Fruit fly (Drosophila melanogaster) whole organism, embryonic: ENCODE measurements around the gene Cyp311a1.

ENCODE experiments used
- B-H1 ChIP-seq: fragments of 200-800 bp; sonication (Bioruptor generic); IDR thresholded peaks from 3 replicates; pipeline ENCODE4 v1.3.6; 2022; ENCODE audit warnings: missing biosample characterization, missing genetic modification characterization
- BtbVII ChIP-seq: fragments of 200-800 bp; sonication (Bioruptor generic); optimal IDR thresholded peaks from 3 replicates; lab custom pipeline; 2017; ENCODE audit warnings: missing biosample characterization, mild to moderate bottlenecking, missing genetic modification characterization
- CG11247 ChIP-seq: fragments of 200-800 bp; sonication (Bioruptor generic); IDR thresholded peaks from 2 replicates; pipeline ENCODE4 v1.3.6; 2022; ENCODE audit warnings: missing biosample characterization, missing genetic modification characterization
- CG11695 ChIP-seq: fragments of 200-800 bp; sonication (Bioruptor generic); IDR thresholded peaks from 3 replicates; pipeline ENCODE4 v1.3.6; 2022; ENCODE audit warnings: missing biosample characterization, missing genetic modification characterization
- CG13123 ChIP-seq: fragments of 200-800 bp; sonication (Bioruptor generic); optimal IDR thresholded peaks from 2 replicates; lab custom pipeline; 2016; ENCODE audit warnings: missing biosample characterization, missing genetic modification characterization
- CG14014 ChIP-seq: fragments of 200-800 bp; sonication (Bioruptor generic); IDR thresholded peaks from 2 replicates; pipeline ENCODE4 v1.3.6; 2022; ENCODE audit warnings: missing biosample characterization, missing genetic modification characterization
- CG14050 ChIP-seq: fragments of 200-800 bp; sonication (Bioruptor generic); IDR thresholded peaks from 3 replicates; pipeline ENCODE4 v1.3.6; 2022; ENCODE audit warnings: missing biosample characterization, missing genetic modification characterization
- CG14441 ChIP-seq: fragments of 200-800 bp; sonication (Bioruptor generic); IDR thresholded peaks from 2 replicates; pipeline ENCODE4 v1.3.6; 2022; ENCODE audit warnings: missing biosample characterization, missing genetic modification characterization
- CG1603 ChIP-seq: fragments of 200-800 bp; sonication (Bioruptor generic); optimal IDR thresholded peaks from 2 replicates; lab custom pipeline; 2019; ENCODE audit warnings: missing biosample characterization, mild to moderate bottlenecking, missing genetic modification characterization, moderate library complexity
- CG16815 ChIP-seq: fragments of 200-800 bp; sonication (Bioruptor generic); optimal IDR thresholded peaks from 3 replicates; lab custom pipeline; 2017; ENCODE audit warnings: missing biosample characterization, mild to moderate bottlenecking, missing genetic modification characterization
- CG17568 ChIP-seq: fragments of 200-800 bp; sonication (Bioruptor generic); optimal IDR thresholded peaks from 2 replicates; lab custom pipeline; 2018; ENCODE audit warnings: missing biosample characterization, mild to moderate bottlenecking, missing genetic modification characterization, moderate library complexity
- CG2116 ChIP-seq: fragments of 200-800 bp; sonication (Bioruptor generic); optimal IDR thresholded peaks from 3 replicates; lab custom pipeline; 2018; ENCODE audit warnings: missing biosample characterization, mild to moderate bottlenecking, missing genetic modification characterization
- CG2712 ChIP-seq: fragments of 200-800 bp; optimal IDR thresholded peaks from 3 replicates; lab custom pipeline; 2019; ENCODE audit warnings: missing biosample characterization, mild to moderate bottlenecking, missing genetic modification characterization, moderate library complexity
- CG31224 ChIP-seq: fragments of 200-800 bp; sonication (Bioruptor generic); IDR thresholded peaks from 2 replicates; pipeline ENCODE4 v1.3.6; 2022; ENCODE audit warnings: missing biosample characterization, missing genetic modification characterization
- CG31388 ChIP-seq: fragments of 200-800 bp; sonication (Bioruptor generic); optimal IDR thresholded peaks from 2 replicates; lab custom pipeline; 2016; ENCODE audit warnings: missing biosample characterization, missing genetic modification characterization
- CG33213 ChIP-seq: fragments of 200-800 bp; sonication (Bioruptor generic); optimal IDR thresholded peaks from 3 replicates; lab custom pipeline; 2016; ENCODE audit warnings: missing biosample characterization, missing genetic modification characterization
- CG5180 ChIP-seq: fragments of 200-800 bp; sonication (Bioruptor generic); optimal IDR thresholded peaks from 3 replicates; lab custom pipeline; 2017; ENCODE audit warnings: missing biosample characterization, missing genetic modification characterization, mild to moderate bottlenecking, moderate library complexity, missing genetic modification reagents
- CG5245 ChIP-seq: fragments of 200-800 bp; sonication (Bioruptor generic); optimal IDR thresholded peaks from 3 replicates; lab custom pipeline; 2016; ENCODE audit warnings: missing biosample characterization, missing genetic modification characterization
- CG8388 ChIP-seq: fragments of 200-800 bp; sonication (Bioruptor generic); optimal IDR thresholded peaks from 2 replicates; lab custom pipeline; 2019; ENCODE audit warnings: missing biosample characterization, mild to moderate bottlenecking, missing genetic modification characterization, moderate library complexity
- CG9727 ChIP-seq: fragments of 200-800 bp; sonication (Bioruptor generic); optimal IDR thresholded peaks from 3 replicates; lab custom pipeline; 2017; ENCODE audit warnings: missing biosample characterization, mild to moderate bottlenecking, missing genetic modification characterization
- Ets65A ChIP-seq: fragments of 200-800 bp; sonication (Bioruptor generic); peaks from one replicate; lab custom pipeline; 2016; ENCODE audit warnings: missing biosample characterization, missing genetic modification characterization
- H15 ChIP-seq: fragments of 200-800 bp; sonication (Bioruptor generic); IDR thresholded peaks from 3 replicates; pipeline ENCODE4 v1.3.6; 2022; ENCODE audit warnings: missing biosample characterization, missing genetic modification characterization
- H2.0 ChIP-seq: fragments of 200-800 bp; sonication (Bioruptor generic); IDR thresholded peaks from 2 replicates; pipeline ENCODE4 v1.3.6; 2022; ENCODE audit warnings: missing biosample characterization, missing genetic modification characterization
- Hsf ChIP-seq: fragments of 200-800 bp; sonication (Bioruptor generic); optimal IDR thresholded peaks from 3 replicates; lab custom pipeline; 2016; ENCODE audit warnings: missing biosample characterization, missing genetic modification characterization
- Nf-YB ChIP-seq: fragments of 200-800 bp; sonication (Bioruptor generic); optimal IDR thresholded peaks from 3 replicates; lab custom pipeline; 2019; ENCODE audit warnings: missing biosample characterization, mild to moderate bottlenecking, missing genetic modification characterization, moderate library complexity
- Optix ChIP-seq: fragments of 200-800 bp; sonication (Bioruptor generic); IDR thresholded peaks from 3 replicates; pipeline ENCODE4 v1.3.6; 2022; ENCODE audit warnings: missing biosample characterization, missing genetic modification characterization
- PHDP ChIP-seq: fragments of 200-800 bp; sonication (Bioruptor generic); optimal IDR thresholded peaks from 3 replicates; lab custom pipeline; 2018; ENCODE audit warnings: missing biosample characterization, mild to moderate bottlenecking, missing genetic modification characterization, moderate library complexity
- Pdp1 ChIP-seq, 2 experiments: fragments of 200-800 bp; sonication (Bioruptor generic); optimal IDR thresholded peaks; 3 replicates each; lab custom pipeline; 2016; ENCODE audit warnings: missing biosample characterization in 2 of 2, missing genetic modification characterization in 2 of 2, mild to moderate bottlenecking in 1 of 2, moderate library complexity in 1 of 2
- Stat92E ChIP-seq, 3 experiments: fragments of >200 bp in 2 of 3; fragments of 200-800 bp in 1 of 3; sonication (Bioruptor generic) in 1 of 3; optimal IDR thresholded peaks; 2 replicates each; lab custom pipeline; 2017 to 2019; ENCODE audit warnings: missing biosample characterization in 3 of 3, missing genetic modification characterization in 3 of 3, mild to moderate bottlenecking in 1 of 3, moderate library complexity in 1 of 3
- Tbp ChIP-seq: fragments of >200 bp; optimal IDR thresholded peaks from 2 replicates; lab custom pipeline; 2018; ENCODE audit warnings: missing biosample characterization, missing genetic modification characterization
- ap ChIP-seq: fragments of 200-800 bp; sonication (Bioruptor generic); IDR thresholded peaks from 2 replicates; pipeline ENCODE4 v1.3.6; 2022; ENCODE audit warnings: missing biosample characterization, missing genetic modification characterization
- ase ChIP-seq: fragments of 200-800 bp; sonication (Bioruptor generic); IDR thresholded peaks from 3 replicates; pipeline ENCODE4 v1.3.6; 2022; ENCODE audit warnings: missing biosample characterization, missing genetic modification characterization
- bab2 ChIP-seq: fragments of 200-800 bp; sonication (Bioruptor generic); optimal IDR thresholded peaks from 2 replicates; lab custom pipeline; 2016; ENCODE audit warnings: missing biosample characterization, missing genetic modification characterization
- chif ChIP-seq, 2 experiments: fragments of 200-800 bp; sonication (Bioruptor generic); optimal IDR thresholded peaks; 3 replicates each; lab custom pipeline; 2016; ENCODE audit warnings: missing biosample characterization in 2 of 2, missing genetic modification characterization in 2 of 2
- chinmo ChIP-seq: fragments of 200-800 bp; sonication (Bioruptor generic); IDR thresholded peaks from 4 replicates; pipeline ENCODE4 v1.3.6; 2022; ENCODE audit warnings: missing biosample characterization, missing genetic modification characterization; ENCODE audit not compliant: partially characterized antibody
- ci ChIP-seq: fragments of 200-800 bp; sonication (Bioruptor generic); IDR thresholded peaks from 3 replicates; pipeline ENCODE4 v1.3.6; 2022; ENCODE audit warnings: missing biosample characterization, missing genetic modification characterization
- ewg ChIP-seq: fragments of 200-800 bp; sonication (Bioruptor generic); optimal IDR thresholded peaks from 3 replicates; lab custom pipeline; 2017; ENCODE audit warnings: mild to moderate bottlenecking, missing biosample characterization, missing genetic modification reagents, missing genetic modification characterization
- knrl ChIP-seq: fragments of 200-800 bp; sonication (Bioruptor generic); IDR thresholded peaks from 3 replicates; pipeline ENCODE4 v1.3.6; 2022; ENCODE audit warnings: missing biosample characterization, missing genetic modification characterization; ENCODE audit not compliant: partially characterized antibody
- pb ChIP-seq: fragments of 200-800 bp; sonication (Bioruptor generic); optimal IDR thresholded peaks from 3 replicates; lab custom pipeline; 2016; ENCODE audit warnings: missing biosample characterization, missing genetic modification characterization
- peb ChIP-seq: fragments of 200-800 bp; sonication (Bioruptor generic); IDR thresholded peaks from 2 replicates; pipeline ENCODE4 v1.3.6; 2022; ENCODE audit warnings: missing biosample characterization, missing genetic modification characterization
- pzg ChIP-seq: fragments of 200-800 bp; sonication (Bioruptor generic); optimal IDR thresholded peaks from 3 replicates; lab custom pipeline; 2018; ENCODE audit warnings: missing biosample characterization, mild to moderate bottlenecking, missing genetic modification characterization, moderate library complexity
- repo ChIP-seq: fragments of 200-800 bp; sonication (Bioruptor generic); optimal IDR thresholded peaks from 2 replicates; lab custom pipeline; 2016; ENCODE audit warnings: missing biosample characterization, missing genetic modification characterization
- sens ChIP-seq: fragments of 200-800 bp; sonication (Bioruptor generic); peaks from one replicate; lab custom pipeline; 2016; ENCODE audit warnings: missing biosample characterization, missing genetic modification characterization
- sima ChIP-seq: fragments of 200-800 bp; sonication (Bioruptor generic); optimal IDR thresholded peaks from 2 replicates; lab custom pipeline; 2016; ENCODE audit warnings: missing biosample characterization, missing genetic modification characterization
- stc ChIP-seq: fragments of 200-800 bp; sonication (Bioruptor generic); IDR thresholded peaks from 2 replicates; pipeline ENCODE4 v1.3.6; 2022; ENCODE audit warnings: missing biosample characterization, missing genetic modification characterization
- tap ChIP-seq: fragments of 200-800 bp; optimal IDR thresholded peaks from 3 replicates; lab custom pipeline; 2019; ENCODE audit warnings: missing biosample characterization, mild to moderate bottlenecking, missing genetic modification characterization, moderate library complexity
- tx ChIP-seq: fragments of 200-800 bp; sonication (Bioruptor generic); optimal IDR thresholded peaks from 2 replicates; lab custom pipeline; 2016; ENCODE audit warnings: missing biosample characterization, missing genetic modification characterization
- unpg ChIP-seq: fragments of 200-800 bp; sonication (Bioruptor generic); optimal IDR thresholded peaks from 3 replicates; lab custom pipeline; 2018; ENCODE audit warnings: missing biosample characterization, mild to moderate bottlenecking, missing genetic modification characterization, moderate library complexity

Cyp311a1 gene

dm6 chrX:12003437-12004394 lies 27.5 kb downstream of the Cyp311a1 start, which contains the start of gene fw (continued):
- no peak for TF ChIP-seq CG8388 (GFP tag; lab: Kevin White, UChicago)
- TF ChIP-seq CG5180 (GFP tag; lab: Kevin White, UChicago) = peak; percentile 73
- TF ChIP-seq tap (tag; lab: Kevin White, UChicago) = peak; percentile 3
- TF ChIP-seq Optix (GFP tag; lab: Robert Waterston, UW) = peak; percentile 54; the same call in 1 of the 3 replicates
- no peak for TF ChIP-seq CG5245 (GFP tag; lab: Kevin White, UChicago)
- TF ChIP-seq ase (GFP tag; lab: Robert Waterston, UW) = peak; percentile 55; the same call in 1 of the 3 replicates
- TF ChIP-seq H15 (GFP tag; lab: Robert Waterston, UW) = peak; percentile 47; the same call in 1 of the 3 replicates
- 0 out of 2 replicates have a peak, but pooled peaks have one; percentile 38 for TF ChIP-seq peb
- TF ChIP-seq CG11695 (GFP tag; lab: Robert Waterston, UW) = 0 out of 3 replicates have a peak, but pooled peaks have one; percentile 43
- TF ChIP-seq ap (GFP tag; lab: Robert Waterston, UW) = 0 out of 2 replicates have a peak, but pooled peaks have one; percentile 23
- no peak for TF ChIP-seq sima (GFP tag; lab: Kevin White, UChicago)
- TF ChIP-seq CG33213 (GFP tag; lab: Kevin White, UChicago) = peak; percentile 10
- no peak for TF ChIP-seq CG31388 (GFP tag; lab: Kevin White, UChicago)
- peak; percentile 24 for TF ChIP-seq CG13123
- peak; percentile 65; the same call in 1 of the 2 replicates for TF ChIP-seq CG14014 (GFP tag; lab: Robert Waterston, UW)
- peak; percentile 73 for TF ChIP-seq CG1603 (tag; lab: Kevin White, UChicago)
- peak; percentile 39 for TF ChIP-seq repo (GFP tag; lab: Kevin White, UChicago)
- peak; percentile 86 for TF ChIP-seq sens (GFP tag; lab: Kevin White, UChicago)
- TF ChIP-seq stc (GFP tag; lab: Robert Waterston, UW) = 0 out of 2 replicates have a peak, but pooled peaks have one; percentile 14
- peak; percentile 60 for TF ChIP-seq CG14441 (GFP tag; lab: Robert Waterston, UW)
- no peak for TF ChIP-seq BtbVII (GFP tag; lab: Kevin White, UChicago)
- TF ChIP-seq CG14050 (GFP tag; lab: Robert Waterston, UW) = 0 out of 3 replicates have a peak, but pooled peaks have one; percentile 24
- TF ChIP-seq B-H1 (GFP tag; lab: Robert Waterston, UW) = peak; percentile 15; the same call in 1 of the 3 replicates
- no peak for TF ChIP-seq knrl
- TF ChIP-seq tx (GFP tag; lab: Kevin White, UChicago) = no peak
- no peak for TF ChIP-seq CG31224 (GFP tag; lab: Robert Waterston, UW)
- 0 out of 4 replicates have a peak, but pooled peaks have one; percentile 77 for TF ChIP-seq chinmo
- TF ChIP-seq ewg = peak; percentile 12
- peak; percentile 46 for TF ChIP-seq H2.0 (GFP tag; lab: Robert Waterston, UW)
- TF ChIP-seq Ets65A (GFP tag; lab: Kevin White, UChicago) = peak; percentile 80
- TF ChIP-seq CG16815 (GFP tag; lab: Kevin White, UChicago) = peak; percentile 2
- no peak for TF ChIP-seq CG2116 (GFP tag; lab: Kevin White, UChicago)
- no peak for TF ChIP-seq Stat92E (GFP tag; optimal IDR thresholded peaks at IDR 0.05; lab: Kevin White, UChicago)
- no peak for TF ChIP-seq pzg (GFP tag; lab: Kevin White, UChicago)
- peak in 1 of 2 experiments; percentile 26 for TF ChIP-seq chif (GFP tag; optimal IDR thresholded peaks at IDR 0.05; lab: Kevin White, UChicago)
- peak; percentile 15 for TF ChIP-seq bab2
- TF ChIP-seq Nf-YB (GFP tag; lab: Kevin White, UChicago) = no peak
- TF ChIP-seq Hsf (GFP tag; lab: Kevin White, UChicago) = peak; percentile 28
- peak; percentile 29; the same call in 2 of the 3 replicates for TF ChIP-seq ci (GFP tag; lab: Robert Waterston, UW)
- TF ChIP-seq CG9727 (GFP tag; lab: Kevin White, UChicago) = no peak
- TF ChIP-seq unpg (GFP tag; lab: Kevin White, UChicago) = peak; percentile 63
- peak; percentile 32 for TF ChIP-seq CG17568 (GFP tag; lab: Kevin White, UChicago)
- TF ChIP-seq CG2712 (tag; lab: Kevin White, UChicago) = peak; percentile 25
- no peak for TF ChIP-seq CG11247 (GFP tag; lab: Robert Waterston, UW)
- peak in 1 of 2 experiments; percentile 32 for TF ChIP-seq Pdp1 (GFP tag; optimal IDR thresholded peaks at IDR 0.05; lab: Kevin White, UChicago)
- TF ChIP-seq PHDP (tag; lab: Kevin White, UChicago) = peak; percentile 38
- TF ChIP-seq Tbp (GFP tag; lab: Kevin White, UChicago) = no peak
- TF ChIP-seq pb (GFP tag; lab: Kevin White, UChicago) = no peak
